Fruit fly (Drosophila melanogaster) whole organism, prepupa: ENCODE results near the gene CG4586.

Source experiments
- CG16779 ChIP-seq: fragments of 200-800 bp; sonication (Bioruptor generic); optimal IDR thresholded peaks from 3 replicates; lab custom pipeline; 2017; ENCODE audit warnings: missing biosample characterization, mild to moderate bottlenecking, missing genetic modification characterization
- CG3919 ChIP-seq: fragments of 200-800 bp; sonication (Bioruptor generic); optimal IDR thresholded peaks from 3 replicates; lab custom pipeline; 2016; ENCODE audit warnings: missing biosample characterization, missing genetic modification characterization
- Eip78C ChIP-seq: fragments of 200-800 bp; sonication (Bioruptor generic); peaks from one replicate; lab custom pipeline; 2016; ENCODE audit warnings: missing biosample characterization, missing genetic modification characterization
- fd59A ChIP-seq: fragments of 200-800 bp; sonication (Bioruptor generic); optimal IDR thresholded peaks from 2 replicates; lab custom pipeline; 2017; ENCODE audit warnings: missing biosample characterization, mild to moderate bottlenecking, missing genetic modification characterization, missing genetic modification reagents

DNA sequence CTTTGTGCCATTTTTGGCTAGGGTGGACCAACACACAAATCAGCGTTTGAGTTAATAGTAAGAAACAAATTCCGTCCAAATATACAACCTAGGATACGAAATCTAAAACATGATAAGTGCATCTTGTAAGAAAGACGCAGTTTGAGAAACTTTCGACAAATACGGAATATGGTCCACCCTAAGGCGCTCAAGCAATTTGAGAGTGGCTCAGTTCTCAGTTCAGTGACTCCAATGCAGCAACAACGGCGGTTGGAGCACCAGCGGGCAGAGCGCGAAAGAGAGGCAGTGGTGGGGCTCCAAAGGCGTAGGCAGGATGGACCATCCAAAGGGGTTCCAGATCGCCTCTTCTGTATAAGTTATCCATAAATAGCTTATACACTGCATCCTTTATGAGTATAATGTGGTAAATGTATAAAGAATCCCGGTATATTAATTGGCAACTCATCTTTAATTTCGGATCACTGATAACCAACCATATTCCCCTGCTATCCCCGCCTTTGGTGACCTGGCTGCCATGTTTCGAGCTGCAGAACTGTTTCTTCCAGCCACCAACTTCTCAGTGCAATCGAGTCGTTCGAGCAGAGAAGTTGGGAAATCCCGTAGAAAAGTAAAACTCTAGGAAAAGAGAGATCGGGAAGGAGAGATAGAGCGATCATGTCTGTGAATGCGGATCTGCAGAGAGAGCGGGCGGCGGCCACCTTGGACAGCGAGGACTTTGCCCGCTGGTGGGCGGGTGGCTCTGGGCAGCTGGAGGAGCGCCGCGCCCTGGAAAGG, at the start of gene CG4586:
- peak; percentile 95 for TF ChIP-seq fd59A (GFP tag; lab: Kevin White, UChicago)
- peak; percentile 99 for TF ChIP-seq Eip78C
- peak; percentile 99 for TF ChIP-seq CG3919 (GFP tag; lab: Kevin White, UChicago)
- peak; percentile 98 for TF ChIP-seq CG16779 (tag; lab: Kevin White, UChicago)
